Worm (Caenorhabditis elegans): ENCODE data around the gene T13C2.7.

T13C2.7 gene

ce11 chrII:6741428-6741827 is 37.8 kb upstream of the T13C2.7 start, which contains the start of gene exos-8 (continued):
- peak; percentile 58 for TF ChIP-seq fkh-8 (tag; optimal IDR thresholded peaks at IDR 0.05)
- TF ChIP-seq mab-9 (GFP tag; IDR thresholded peaks at IDR 0.05): no peak
- no peak for TF ChIP-seq mep-1 (tag; optimal IDR thresholded peaks at IDR 0.05)
- no peak for TF ChIP-seq lin-39 (tag; optimal IDR thresholded peaks at IDR 0.05)
- TF ChIP-seq nhr-76 (tag; optimal IDR thresholded peaks at IDR 0.05): no peak
- no peak for TF ChIP-seq mdl-1 (tag; optimal IDR thresholded peaks at IDR 0.05)
- peak; percentile 75 for TF ChIP-seq lir-3 (tag; optimal IDR thresholded peaks at IDR 0.05; ENCODE audit: poor library complexity)
- no peak for TF ChIP-seq nhr-237 (tag; optimal IDR thresholded peaks at IDR 0.05)
- no peak for TF ChIP-seq fkh-10 (GFP tag; optimal IDR thresholded peaks at IDR 0.05)
- TF ChIP-seq skn-1 (tag; optimal IDR thresholded peaks at IDR 0.05): peak; percentile 6
- no peak for TF ChIP-seq alr-1 (tag; optimal IDR thresholded peaks at IDR 0.05; ENCODE audit: borderline replicate concordance)
- no peak for TF ChIP-seq nhr-84 (tag; optimal IDR thresholded peaks at IDR 0.05)
- TF ChIP-seq ceh-63 (GFP tag; optimal IDR thresholded peaks at IDR 0.05): no peak
- TF ChIP-seq vab-15 (tag; optimal IDR thresholded peaks at IDR 0.05): peak; percentile 16
- TF ChIP-seq C04F5.9 (tag; optimal IDR thresholded peaks at IDR 0.05): no peak
- no peak for TF ChIP-seq ama-1 (optimal IDR thresholded peaks at IDR 0.05)
- no peak for TF ChIP-seq irx-1 (tag; optimal IDR thresholded peaks at IDR 0.05)
- no peak for TF ChIP-seq ets-5 (GFP tag; IDR thresholded peaks at IDR 0.05)
- no peak for TF ChIP-seq sup-37 (GFP tag; optimal IDR thresholded peaks at IDR 0.05)
- peak in 1 of 2 experiments; percentile 17 for TF ChIP-seq ztf-11 (tag; optimal IDR thresholded peaks at IDR 0.05)
- no peak for TF ChIP-seq hlh-4 (tag; optimal IDR thresholded peaks at IDR 0.05)
- TF ChIP-seq zag-1 (tag; optimal IDR thresholded peaks at IDR 0.05): no peak
- TF ChIP-seq sox-4 (tag; optimal IDR thresholded peaks at IDR 0.05): no peak
- TF ChIP-seq unc-98 (GFP tag; IDR thresholded peaks at IDR 0.05): no peak
- peak; percentile 15 for TF ChIP-seq snpc-4 (tag; optimal IDR thresholded peaks at IDR 0.05)
- no peak for TF ChIP-seq egl-13 (tag; optimal IDR thresholded peaks at IDR 0.05)
- TF ChIP-seq nhr-47 (tag; optimal IDR thresholded peaks at IDR 0.05): peak; percentile 60
- peak; percentile 9 for TF ChIP-seq dsc-1 (tag; optimal IDR thresholded peaks at IDR 0.05)
- TF ChIP-seq nhr-20 (tag; optimal IDR thresholded peaks at IDR 0.05): peak; percentile 65
- no peak for TF ChIP-seq unc-86 (tag; optimal IDR thresholded peaks at IDR 0.05)
- no peak for TF ChIP-seq elt-2 (tag; optimal IDR thresholded peaks at IDR 0.05)
- TF ChIP-seq unc-130 (tag; optimal IDR thresholded peaks at IDR 0.05): peak; percentile 11
- peak; percentile 59 for TF ChIP-seq nhr-85 (tag)
- peak; percentile 13 for TF ChIP-seq nhr-90 (tag; optimal IDR thresholded peaks at IDR 0.05; ENCODE audit: poor library complexity)
- TF ChIP-seq C16A3.4 (tag; optimal IDR thresholded peaks at IDR 0.05): peak; percentile 65
- TF ChIP-seq efl-1 (optimal IDR thresholded peaks at IDR 0.05): peak; percentile 68 to 76
- peak; percentile 60 to 95 for TF ChIP-seq efl-1 (GFP tag; optimal IDR thresholded peaks at IDR 0.05 in 1 of 2)
- peak; percentile 45 for TF ChIP-seq nhr-19 (GFP tag; conservative IDR thresholded peaks at IDR 0.05)
- no peak for TF ChIP-seq efl-3 (GFP tag; optimal IDR thresholded peaks at IDR 0.05)
- TF ChIP-seq pqm-1 (tag; optimal IDR thresholded peaks at IDR 0.05): no peak
- no peak; the same call in 1 of the 2 replicates for TF ChIP-seq isw-1 (GFP tag; IDR thresholded peaks at IDR 0.05)
- no peak for TF ChIP-seq egl-27 (tag; optimal IDR thresholded peaks at IDR 0.05)
- TF ChIP-seq lin-15B (tag; optimal IDR thresholded peaks at IDR 0.05): peak; percentile 81
- TF ChIP-seq aly-2 (tag; optimal IDR thresholded peaks at IDR 0.05): no peak
- no peak for TF ChIP-seq unc-62 (GFP tag; optimal IDR thresholded peaks at IDR 0.05)
- no peak for TF ChIP-seq C34B4.2 (tag; optimal IDR thresholded peaks at IDR 0.05)
- no peak for TF ChIP-seq mef-2 (tag; optimal IDR thresholded peaks at IDR 0.05)
- TF ChIP-seq grh-1 (GFP tag; IDR thresholded peaks at IDR 0.05): no peak
- TF ChIP-seq ceh-82 (tag; optimal IDR thresholded peaks at IDR 0.05): peak in 2 of 3 experiments; percentile 33 to 71
- peak; percentile 63 for TF ChIP-seq nhr-77 (tag; optimal IDR thresholded peaks at IDR 0.05)
- no peak for TF ChIP-seq ceh-88 (GFP tag; IDR thresholded peaks at IDR 0.05)
- TF ChIP-seq ces-1 (GFP tag; optimal IDR thresholded peaks at IDR 0.05): no peak
- TF ChIP-seq aha-1 (tag; optimal IDR thresholded peaks at IDR 0.05): no peak
- peak in 1 of 6 experiments; percentile 55 for TF ChIP-seq elt-3 (tag; optimal IDR thresholded peaks at IDR 0.05)
- no peak for TF ChIP-seq sptf-1 (tag; optimal IDR thresholded peaks at IDR 0.05)

Data from whole organism, L1 larva.